Fruit fly (Drosophila melanogaster): ENCODE results near the gene M1BP.

M1BP gene

dm6 chr3R:8747134-8747870, 15.8 kb upstream of the M1BP start, which contains the start of the genes CG9801 and Nasp (continued):
- peak; percentile 86 for TF ChIP-seq CG12659 (GFP tag; optimal IDR thresholded peaks at IDR 0.05)
- TF ChIP-seq Abd-B (GFP tag; optimal IDR thresholded peaks at IDR 0.05): peak; percentile 36
- peak; percentile 99 for TF ChIP-seq stwl (tag; optimal IDR thresholded peaks at IDR 0.05)
- TF ChIP-seq az2 (GFP tag; optimal IDR thresholded peaks at IDR 0.05): no peak
- TF ChIP-seq trh (GFP tag; optimal IDR thresholded peaks at IDR 0.05): no peak
- TF ChIP-seq corto (GFP tag; optimal IDR thresholded peaks at IDR 0.05): no peak
- no peak for TF ChIP-seq CG5180 (GFP tag; optimal IDR thresholded peaks at IDR 0.05)
- TF ChIP-seq CG9876 (GFP tag; optimal IDR thresholded peaks at IDR 0.05): peak; percentile 41
- TF ChIP-seq Chrac-16 (GFP tag; optimal IDR thresholded peaks at IDR 0.05): peak; percentile 13
- TF ChIP-seq mld (GFP tag; IDR thresholded peaks at IDR 0.05; ENCODE audit: partially characterized antibody): peak; percentile 63
- TF ChIP-seq pum (GFP tag; optimal IDR thresholded peaks at IDR 0.05): peak; percentile 16
- no peak for TF ChIP-seq CG8765 (GFP tag; IDR thresholded peaks at IDR 0.05)
- no peak for TF ChIP-seq abd-A (tag; optimal IDR thresholded peaks at IDR 0.05)
- no peak for TF ChIP-seq CG4282 (GFP tag; optimal IDR thresholded peaks at IDR 0.05)
- TF ChIP-seq wdn (GFP tag; IDR thresholded peaks at IDR 0.05): peak; percentile 38; the same call in 1 of the 2 replicates
- peak; percentile 46 for TF ChIP-seq CG3163 (GFP tag; optimal IDR thresholded peaks at IDR 0.05)
- TF ChIP-seq CG1233 (GFP tag; optimal IDR thresholded peaks at IDR 0.05): no peak
- TF ChIP-seq maf-S (GFP tag; optimal IDR thresholded peaks at IDR 0.05): no peak
- TF ChIP-seq psq (GFP tag; optimal IDR thresholded peaks at IDR 0.05): peak; percentile 33
- no peak for TF ChIP-seq Vsx1 (GFP tag; optimal IDR thresholded peaks at IDR 0.05)
- TF ChIP-seq CG12071 (GFP tag; optimal IDR thresholded peaks at IDR 0.05): peak; percentile 51
- TF ChIP-seq NC2α (GFP tag; optimal IDR thresholded peaks at IDR 0.05): no peak
- TF ChIP-seq jigr1 (GFP tag; IDR thresholded peaks at IDR 0.05): no peak
- TF ChIP-seq tll (GFP tag; optimal IDR thresholded peaks at IDR 0.05): no peak
- TF ChIP-seq Ets97D (GFP tag; optimal IDR thresholded peaks at IDR 0.05): peak; percentile 95
- no peak for TF ChIP-seq tup (GFP tag; optimal IDR thresholded peaks at IDR 0.05)
- TF ChIP-seq slp2 (GFP tag; optimal IDR thresholded peaks at IDR 0.05): peak; percentile 44
- TF ChIP-seq CG17359 (tag; optimal IDR thresholded peaks at IDR 0.05): peak; percentile 18
- TF ChIP-seq aop (GFP tag; IDR thresholded peaks at IDR 0.05): no peak
- TF ChIP-seq vvl (GFP tag; IDR thresholded peaks at IDR 0.05): peak; percentile 61
- TF ChIP-seq CG14965 (GFP tag; optimal IDR thresholded peaks at IDR 0.05; ENCODE audit: borderline replicate concordance): no peak
- TF ChIP-seq fd102C (GFP tag; optimal IDR thresholded peaks at IDR 0.05): no peak
- no peak for TF ChIP-seq CG13424 (tag; optimal IDR thresholded peaks at IDR 0.05)
- peak; percentile 27 for TF ChIP-seq mam (GFP tag; optimal IDR thresholded peaks at IDR 0.05)
- TF ChIP-seq Gug (GFP tag; IDR thresholded peaks at IDR 0.05): 0 out of 4 replicates have a peak, but pooled peaks have one; percentile 12
- no peak for TF ChIP-seq CG12236 (GFP tag; optimal IDR thresholded peaks at IDR 0.05)
- TF ChIP-seq CG6791 (GFP tag; IDR thresholded peaks at IDR 0.05; ENCODE audit: partially characterized antibody): peak; percentile 76
- no peak for TF ChIP-seq CG10321 (GFP tag; IDR thresholded peaks at IDR 0.05)
- peak; percentile 31 for TF ChIP-seq CG30403 (GFP tag; optimal IDR thresholded peaks at IDR 0.05)
- no peak for TF ChIP-seq Awh (GFP tag; IDR thresholded peaks at IDR 0.05)
- no peak for TF ChIP-seq CG7357 (GFP tag; IDR thresholded peaks at IDR 0.05)
- TF ChIP-seq kay (GFP tag; optimal IDR thresholded peaks at IDR 0.05): peak; percentile 23
- peak; percentile 84 for TF ChIP-seq CG1603 (tag; optimal IDR thresholded peaks at IDR 0.05)
- peak; percentile 15 for TF ChIP-seq NK7.1 (GFP tag; optimal IDR thresholded peaks at IDR 0.05)
- no peak for TF ChIP-seq da (GFP tag; optimal IDR thresholded peaks at IDR 0.05)
- TF ChIP-seq CG5953 (GFP tag; IDR thresholded peaks at IDR 0.05): no peak
- TF ChIP-seq CG9727 (GFP tag; optimal IDR thresholded peaks at IDR 0.05): peak; percentile 1
- no peak for TF ChIP-seq CG3407 (GFP tag; optimal IDR thresholded peaks at IDR 0.05)
- peak; percentile 82 for TF ChIP-seq Dp (GFP tag; optimal IDR thresholded peaks at IDR 0.05)
- no peak for TF ChIP-seq Rx (GFP tag; IDR thresholded peaks at IDR 0.05)

All from whole organism, embryonic.